Comparison of ENCODE assay signal across 4 worm cellular contexts in genomic region chrX:8736965-8737464, ce11.
TF ChIP-seq lines count a peak whose summit lies in the region.

Gene M02D8.3, minus strand, starts transcription at chrX:8737015.

TF ChIP-seq in whole organism, L2 larva, 48 proteins besides CTCF, POLR2A, EP300 and RAD21 (continues in another document):
- TF ChIP-seq nhr-77 (tag; optimal IDR thresholded peaks at IDR 0.05; lab: Kevin White, UChicago): no peak
- TF ChIP-seq elt-3 (tag; optimal IDR thresholded peaks at IDR 0.05; lab: Kevin White, UChicago): no peak
- TF ChIP-seq mdl-1 (tag; optimal IDR thresholded peaks at IDR 0.05; lab: Kevin White, UChicago): no peak
- no peak for TF ChIP-seq dmd-4 (tag; optimal IDR thresholded peaks at IDR 0.05; lab: Kevin White, UChicago)
- TF ChIP-seq ceh-16 (tag; optimal IDR thresholded peaks at IDR 0.05; lab: Kevin White, UChicago): no peak
- no peak for TF ChIP-seq blmp-1 (tag; optimal IDR thresholded peaks at IDR 0.05; lab: Kevin White, UChicago; ENCODE audit: insufficient read depth)
- TF ChIP-seq ztf-1 (GFP tag; conservative IDR thresholded peaks at IDR 0.05; lab: Robert Waterston, UW): no peak
- no peak for TF ChIP-seq mbf-1 (tag; optimal IDR thresholded peaks at IDR 0.05; lab: Kevin White, UChicago)
- TF ChIP-seq ama-1 (optimal IDR thresholded peaks at IDR 0.05; lab: Kevin White, UChicago): no peak
- no peak for TF ChIP-seq ztf-4 (tag; optimal IDR thresholded peaks at IDR 0.05; lab: Kevin White, UChicago)
- no peak for TF ChIP-seq aly-2 (tag; optimal IDR thresholded peaks at IDR 0.05; lab: Kevin White, UChicago)
- no peak for TF ChIP-seq mab-5 (tag; optimal IDR thresholded peaks at IDR 0.05; lab: Kevin White, UChicago)
- TF ChIP-seq sma-9 (GFP tag; optimal IDR thresholded peaks at IDR 0.05; lab: Kevin White, UChicago): peak; percentile 5
- no peak for TF ChIP-seq sma-9 (tag; optimal IDR thresholded peaks at IDR 0.05; lab: Kevin White, UChicago)
- peak in 1 of 2 experiments; percentile 61 for TF ChIP-seq lsy-2 (tag; optimal IDR thresholded peaks at IDR 0.05; lab: Kevin White, UChicago)
- TF ChIP-seq nhr-21 (tag; optimal IDR thresholded peaks at IDR 0.05; lab: Kevin White, UChicago): peak; percentile 36
- TF ChIP-seq nhr-237 (tag; optimal IDR thresholded peaks at IDR 0.05; lab: Kevin White, UChicago): no peak
- TF ChIP-seq Y55F3AM.14 (GFP tag; optimal IDR thresholded peaks at IDR 0.05; lab: Kevin White, UChicago): no peak
- TF ChIP-seq nhr-10 (tag; optimal IDR thresholded peaks at IDR 0.05; lab: Kevin White, UChicago): no peak
- TF ChIP-seq alr-1 (tag; optimal IDR thresholded peaks at IDR 0.05; lab: Kevin White, UChicago): no peak
- TF ChIP-seq nhr-6 (tag; optimal IDR thresholded peaks at IDR 0.05; lab: Kevin White, UChicago): no peak
- no peak for TF ChIP-seq skn-1 (tag; optimal IDR thresholded peaks at IDR 0.05; lab: Kevin White, UChicago)
- no peak for TF ChIP-seq unc-62 (GFP tag; optimal IDR thresholded peaks at IDR 0.05; lab: Kevin White, UChicago)
- peak; percentile 17 for TF ChIP-seq sem-4 (tag; optimal IDR thresholded peaks at IDR 0.05; lab: Kevin White, UChicago)

TF ChIP-seq in whole organism, L4 larva, 104 proteins besides CTCF, POLR2A, EP300 and RAD21 (continues in another document):
- TF ChIP-seq ztf-11 (tag; optimal IDR thresholded peaks at IDR 0.05; lab: Kevin White, UChicago) (no peak), rbr-2 (tag; optimal IDR thresholded peaks at IDR 0.05; lab: Kevin White, UChicago) (peak; percentile 57), unc-130 (GFP tag; optimal IDR thresholded peaks at IDR 0.05; lab: Kevin White, UChicago) (no peak), nhr-76 (tag; optimal IDR thresholded peaks at IDR 0.05; lab: Kevin White, UChicago) (no peak), F49E8.2 (tag; optimal IDR thresholded peaks at IDR 0.05; lab: Kevin White, UChicago; ENCODE audit: borderline replicate concordance) (no peak), Y75B8A.6 (GFP tag; IDR thresholded peaks at IDR 0.05; lab: Robert Waterston, UW) (no peak), egl-43 (GFP tag; IDR thresholded peaks at IDR 0.05; lab: Robert Waterston, UW) (no peak), zip-2 (tag; optimal IDR thresholded peaks at IDR 0.05; lab: Kevin White, UChicago) (no peak), hlh-30 (tag; optimal IDR thresholded peaks at IDR 0.05; lab: Kevin White, UChicago; ENCODE audit: insufficient read depth) (peak; percentile 91), nhr-10 (tag; optimal IDR thresholded peaks at IDR 0.05; lab: Kevin White, UChicago) (no peak), nhr-111 (GFP tag; optimal IDR thresholded peaks at IDR 0.05; lab: Kevin White, UChicago) (no peak), lin-1 (GFP tag; IDR thresholded peaks at IDR 0.05; lab: Robert Waterston, UW) (0 out of 2 replicates have a peak, but pooled peaks have one; percentile 13), fos-1 (tag; optimal IDR thresholded peaks at IDR 0.05; lab: Kevin White, UChicago) (no peak), pqm-1 (tag; optimal IDR thresholded peaks at IDR 0.05; lab: Kevin White, UChicago) (no peak), lin-38 (GFP tag; IDR thresholded peaks at IDR 0.05; lab: Robert Waterston, UW) (no peak; the same call in none of the 2 replicates), cey-2 (tag; optimal IDR thresholded peaks at IDR 0.05; lab: Kevin White, UChicago; ENCODE audit: borderline replicate concordance, insufficient read depth) (no peak), madf-9 (GFP tag; conservative IDR thresholded peaks at IDR 0.05; lab: Robert Waterston, UW) (no peak), ceh-28 (tag; optimal IDR thresholded peaks at IDR 0.05; lab: Kevin White, UChicago) (peak; percentile 23), unc-62 (GFP tag; optimal IDR thresholded peaks at IDR 0.05 in 1 of 2; lab: Kevin White, UChicago) (no peak), unc-62 (tag; optimal IDR thresholded peaks at IDR 0.05; lab: Kevin White, UChicago) (no peak), egl-27 (tag; optimal IDR thresholded peaks at IDR 0.05; lab: Kevin White, UChicago) (no peak), ceh-20 (GFP tag; IDR thresholded peaks at IDR 0.05; lab: Robert Waterston, UW) (no peak), mep-1 (tag; optimal IDR thresholded peaks at IDR 0.05; lab: Kevin White, UChicago) (peak; percentile 74), D1046.2 (GFP tag; IDR thresholded peaks at IDR 0.05; lab: Robert Waterston, UW) (no peak)

TF ChIP-seq in whole organism, late embryonic, 69 proteins besides CTCF, POLR2A, EP300 and RAD21:
- TF ChIP-seq gmeb-2 (tag; optimal IDR thresholded peaks at IDR 0.05; lab: Kevin White, UChicago) (no peak), ceh-34 (tag; optimal IDR thresholded peaks at IDR 0.05; lab: Kevin White, UChicago) (peak; percentile 8), unc-55 (GFP tag; optimal IDR thresholded peaks at IDR 0.05; lab: Kevin White, UChicago) (peak; percentile 87), fkh-10 (GFP tag; optimal IDR thresholded peaks at IDR 0.05; lab: Kevin White, UChicago) (no peak), pqm-1 (tag; optimal IDR thresholded peaks at IDR 0.05; lab: Kevin White, UChicago) (no peak), sdc-2 (tag; optimal IDR thresholded peaks at IDR 0.05; lab: Kevin White, UChicago) (peak; percentile 60), nhr-232 (tag; optimal IDR thresholded peaks at IDR 0.05; lab: Kevin White, UChicago) (no peak), hlh-13 (GFP tag; optimal IDR thresholded peaks at IDR 0.05; lab: Kevin White, UChicago) (no peak), pha-4 (tag; optimal IDR thresholded peaks at IDR 0.05; lab: Kevin White, UChicago) (peak; percentile 22), ceh-31 (tag; optimal IDR thresholded peaks at IDR 0.05; lab: Kevin White, UChicago) (peak; percentile 50), zip-5 (tag; optimal IDR thresholded peaks at IDR 0.05; lab: Kevin White, UChicago) (no peak), hlh-8 (tag; optimal IDR thresholded peaks at IDR 0.05; lab: Kevin White, UChicago) (no peak), unc-42 (tag; optimal IDR thresholded peaks at IDR 0.05; lab: Kevin White, UChicago) (peak; percentile 2), T23F11.4 (GFP tag; optimal IDR thresholded peaks at IDR 0.05; lab: Kevin White, UChicago) (no peak), unc-86 (tag; optimal IDR thresholded peaks at IDR 0.05; lab: Kevin White, UChicago) (peak; percentile 53), pat-9 (tag; optimal IDR thresholded peaks at IDR 0.05; lab: Kevin White, UChicago) (no peak), ref-2 (tag; optimal IDR thresholded peaks at IDR 0.05; lab: Kevin White, UChicago) (peak; percentile 60), nfya-1 (tag; optimal IDR thresholded peaks at IDR 0.05; lab: Kevin White, UChicago) (peak; percentile 55), C38D4.7 (GFP tag; optimal IDR thresholded peaks at IDR 0.05; lab: Kevin White, UChicago) (no peak), ceh-2 (tag; optimal IDR thresholded peaks at IDR 0.05; lab: Kevin White, UChicago) (no peak), ceh-6 (GFP tag; optimal IDR thresholded peaks at IDR 0.05; lab: Kevin White, UChicago) (no peak), ceh-45 (GFP tag; IDR thresholded peaks at IDR 0.05; lab: Robert Waterston, UW) (no peak), hlh-30 (tag; optimal IDR thresholded peaks at IDR 0.05; lab: Kevin White, UChicago; ENCODE audit: insufficient read depth) (peak; percentile 84), ttx-3 (tag; optimal IDR thresholded peaks at IDR 0.05; lab: Kevin White, UChicago) (no peak), ceh-9 (tag; optimal IDR thresholded peaks at IDR 0.05; lab: Kevin White, UChicago) (no peak), elt-2 (tag; optimal IDR thresholded peaks at IDR 0.05; lab: Kevin White, UChicago) (peak; percentile 7), ztf-16 (tag; optimal IDR thresholded peaks at IDR 0.05; lab: Kevin White, UChicago) (no peak)

TF ChIP-seq in whole organism, mixed stage, embryonic, 35 proteins besides CTCF, POLR2A, EP300 and RAD21 (continues in another document):
- TF ChIP-seq ceh-39 (tag; optimal IDR thresholded peaks at IDR 0.05; lab: Kevin White, UChicago) (peak; percentile 78), drap-1 (GFP tag; optimal IDR thresholded peaks at IDR 0.05; lab: Kevin White, UChicago) (no peak), nhr-28 (tag; optimal IDR thresholded peaks at IDR 0.05; lab: Kevin White, UChicago) (no peak), ceh-43 (GFP tag; optimal IDR thresholded peaks at IDR 0.05; lab: Kevin White, UChicago) (no peak), ham-2 (GFP tag; optimal IDR thresholded peaks at IDR 0.05; lab: Kevin White, UChicago) (no peak), lin-13 (tag; optimal IDR thresholded peaks at IDR 0.05; lab: Kevin White, UChicago) (peak; percentile 46), unc-62 (GFP tag; optimal IDR thresholded peaks at IDR 0.05; lab: Kevin White, UChicago) (peak; percentile 83), mab-5 (tag; optimal IDR thresholded peaks at IDR 0.05; lab: Kevin White, UChicago) (no peak), nhr-76 (tag; optimal IDR thresholded peaks at IDR 0.05; lab: Kevin White, UChicago) (no peak), ceh-83 (GFP tag; optimal IDR thresholded peaks at IDR 0.05; lab: Kevin White, UChicago) (no peak), pha-4 (tag; optimal IDR thresholded peaks at IDR 0.05; lab: Kevin White, UChicago) (peak; percentile 44), elt-3 (tag; optimal IDR thresholded peaks at IDR 0.05; lab: Kevin White, UChicago) (no peak), sem-2 (GFP tag; optimal IDR thresholded peaks at IDR 0.05; lab: Kevin White, UChicago) (no peak), hlh-1 (tag; optimal IDR thresholded peaks at IDR 0.05; lab: Kevin White, UChicago) (peak; percentile 76), cnd-1 (tag; optimal IDR thresholded peaks at IDR 0.05; lab: Kevin White, UChicago) (peak; percentile 56), ztf-11 (tag; optimal IDR thresholded peaks at IDR 0.05; lab: Kevin White, UChicago) (no peak), bed-3 (GFP tag; optimal IDR thresholded peaks at IDR 0.05; lab: Kevin White, UChicago) (no peak), unc-120 (tag; optimal IDR thresholded peaks at IDR 0.05; lab: Kevin White, UChicago; ENCODE audit: poor library complexity, severe bottlenecking) (peak; percentile 29), M03D4.4 (tag; optimal IDR thresholded peaks at IDR 0.05; lab: Kevin White, UChicago) (no peak), lin-32 (GFP tag; optimal IDR thresholded peaks at IDR 0.05; lab: Kevin White, UChicago) (no peak), unc-39 (tag; optimal IDR thresholded peaks at IDR 0.05; lab: Kevin White, UChicago) (no peak), nhr-2 (tag; optimal IDR thresholded peaks at IDR 0.05; lab: Kevin White, UChicago) (peak; percentile 78), mls-2 (tag; optimal IDR thresholded peaks at IDR 0.05; lab: Kevin White, UChicago) (peak; percentile 21), mep-1 (tag; optimal IDR thresholded peaks at IDR 0.05; lab: Kevin White, UChicago) (peak; percentile 67), blmp-1 (tag; optimal IDR thresholded peaks at IDR 0.05; lab: Kevin White, UChicago) (no peak), lsy-2 (tag; optimal IDR thresholded peaks at IDR 0.05; lab: Kevin White, UChicago) (peak; percentile 36), sptf-1 (tag; optimal IDR thresholded peaks at IDR 0.05; lab: Kevin White, UChicago) (no peak), zip-8 (tag; optimal IDR thresholded peaks at IDR 0.05; lab: Kevin White, UChicago) (no peak), nhr-12 (tag; optimal IDR thresholded peaks at IDR 0.05; lab: Kevin White, UChicago) (no peak), snpc-4 (tag; optimal IDR thresholded peaks at IDR 0.05; lab: Kevin White, UChicago) (no peak), tbx-8 (GFP tag; optimal IDR thresholded peaks at IDR 0.05; lab: Kevin White, UChicago) (no peak)
